Worm (Caenorhabditis elegans) whole organism, L1 larva: Measurements from ENCODE around the gene C50E3.9.

Experiments
- dpl-1 ChIP-seq, 3 experiments: fragments of 150-350 bp in 2 of 3; sonication (generic microtip) in 1 of 3; optimal IDR thresholded peaks; 2 replicates each; lab custom pipeline; 2014 to 2017; ENCODE audit warnings: missing biosample characterization in 3 of 3, missing genetic modification characterization in 3 of 3, missing genetic modification reagents in 3 of 3
- mab-9 ChIP-seq: fragments of 200-800 bp; sonication (Bioruptor generic); IDR thresholded peaks from 2 replicates; pipeline ENCODE4 v1.3.6; 2022; ENCODE audit warnings: missing genetic modification reagents, missing genetic modification characterization, missing compliant biosample characterization
- nhr-11 ChIP-seq: fragments of 150-350 bp; optimal IDR thresholded peaks from 2 replicates; lab custom pipeline; 2014; ENCODE audit warnings: missing biosample characterization, missing genetic modification characterization
- nhr-47 ChIP-seq: sonication (generic microtip); optimal IDR thresholded peaks from 2 replicates; lab custom pipeline; 2016; ENCODE audit warnings: mild to moderate bottlenecking, missing genetic modification characterization, moderate library complexity, missing compliant biosample characterization
- snpc-4 ChIP-seq: fragments of 150-350 bp; optimal IDR thresholded peaks from 2 replicates; lab custom pipeline; 2014; ENCODE audit warnings: missing biosample characterization, missing genetic modification characterization
- ztf-4 ChIP-seq: fragments of 150-350 bp; optimal IDR thresholded peaks from 2 replicates; lab custom pipeline; 2014; ENCODE audit warnings: missing biosample characterization, missing genetic modification characterization

- no peak for TF ChIP-seq dpl-1 (GFP tag; optimal IDR thresholded peaks at IDR 0.05; lab: Kevin White, UChicago)
- TF ChIP-seq ztf-4 (tag; lab: Kevin White, UChicago), result no peak
- TF ChIP-seq snpc-4 (tag; lab: Kevin White, UChicago), result no peak
- no peak for TF ChIP-seq nhr-11 (tag; lab: Kevin White, UChicago)
- no peak for TF ChIP-seq nhr-47 (tag; lab: Kevin White, UChicago)
- no peak for TF ChIP-seq mab-9
Measured at ce11 chrV:7624152-7624551, 24.1 kb upstream of the C50E3.9 start, which contains the start of gene C50E3.13.
